Worm (Caenorhabditis elegans) whole organism, L4/young adult: ENCODE data around the gene C17H12.37.

Experiments used
- W03F9.2 ChIP-seq: fragments of 150-350 bp; optimal IDR thresholded peaks from 2 replicates; lab custom pipeline; 2014; ENCODE audit warnings: missing biosample characterization, missing genetic modification characterization
- dao-5 ChIP-seq: sonication (generic microtip); optimal IDR thresholded peaks from 2 replicates; lab custom pipeline; 2016; ENCODE audit warnings: missing genotype, missing genetic modification characterization, moderate library complexity, missing compliant biosample characterization

ce11 chrIV:6822406-6822805 lies 17.5 kb downstream of the C17H12.37 start, which contains the start of gene C17H12.6:
- TF ChIP-seq dao-5 (no peak), W03F9.2 (tag; lab: Kevin White, UChicago) (no peak)
